Worm (Caenorhabditis elegans): ENCODE results near the gene lgc-31.

- TF ChIP-seq flt-1 (GFP tag; IDR thresholded peaks at IDR 0.05) = no peak
- TF ChIP-seq ref-1 (GFP tag; conservative IDR thresholded peaks at IDR 0.05) = no peak
Measured at ce11 chrV:15483563-15483962, 38.3 kb downstream of the lgc-31 start.

All from whole organism, midembryonic.